Worm (Caenorhabditis elegans) whole organism, late embryonic: ENCODE results near the gene str-88.

ENCODE experiments used
- ceh-9 ChIP-seq: sonication (generic microtip); optimal IDR thresholded peaks from 2 replicates; lab custom pipeline; 2016; ENCODE audit warnings: mild to moderate bottlenecking, missing genetic modification characterization, inconsistent platforms, missing compliant biosample characterization
- dve-1 ChIP-seq: sonication (generic microtip); optimal IDR thresholded peaks from 2 replicates; lab custom pipeline; 2017; ENCODE audit warnings: antibody characterized with exemption, mild to moderate bottlenecking, missing genetic modification characterization, missing compliant biosample characterization
- lim-6 ChIP-seq: sonication (generic microtip); optimal IDR thresholded peaks from 2 replicates; lab custom pipeline; 2016; ENCODE audit warnings: missing genetic modification characterization, missing compliant biosample characterization
- pag-3 ChIP-seq: sonication (generic microtip); optimal IDR thresholded peaks from 2 replicates; lab custom pipeline; 2016; ENCODE audit warnings: missing compliant biosample characterization, missing genetic modification characterization, borderline replicate concordance
- pqm-1 ChIP-seq: sonication (generic microtip); optimal IDR thresholded peaks from 2 replicates; lab custom pipeline; 2016; ENCODE audit warnings: missing genetic modification characterization, missing compliant biosample characterization
- unc-86 ChIP-seq: sonication (generic microtip); optimal IDR thresholded peaks from 2 replicates; lab custom pipeline; 2016; ENCODE audit warnings: missing genetic modification characterization, missing compliant biosample characterization

ce11 chrV:15369707-15370106 lies 13.9 kb downstream of the str-88 start, which contains the start of gene nhr-269:
- TF ChIP-seq lim-6 (tag; lab: Kevin White, UChicago) (no peak), dve-1 (tag; lab: Kevin White, UChicago) (no peak), unc-86 (tag; lab: Kevin White, UChicago) (no peak), pqm-1 (tag; lab: Kevin White, UChicago) (no peak), pag-3 (tag; lab: Kevin White, UChicago) (no peak), ceh-9 (tag; lab: Kevin White, UChicago) (no peak)
